Fruit fly (Drosophila melanogaster) whole organism, pupa: ENCODE results near the gene NUCB1.

Experiments
- CG13204 ChIP-seq: fragments of 200-800 bp; sonication (Bioruptor generic); optimal IDR thresholded peaks from 2 replicates; lab custom pipeline; 2018; ENCODE audit warnings: missing biosample characterization, mild to moderate bottlenecking, missing genetic modification characterization, moderate library complexity
- CG14655 ChIP-seq: fragments of 200-800 bp; sonication (Bioruptor generic); optimal IDR thresholded peaks from 3 replicates; lab custom pipeline; 2017; ENCODE audit warnings: mild to moderate bottlenecking, missing biosample characterization, missing genetic modification reagents, missing genetic modification characterization
- CG15710 ChIP-seq: fragments of 200-800 bp; sonication (Bioruptor generic); optimal IDR thresholded peaks from 2 replicates; lab custom pipeline; 2018; ENCODE audit warnings: missing biosample characterization, mild to moderate bottlenecking, missing genetic modification characterization, moderate library complexity
- CG17806 ChIP-seq: fragments of 200-800 bp; sonication (Bioruptor generic); optimal IDR thresholded peaks from 2 replicates; lab custom pipeline; 2018; ENCODE audit warnings: missing biosample characterization, mild to moderate bottlenecking, missing genetic modification characterization, moderate library complexity
- CG32121 ChIP-seq: fragments of 200-800 bp; sonication (Bioruptor generic); IDR thresholded peaks from 2 replicates; pipeline ENCODE4 v1.3.6; 2022; ENCODE audit warnings: missing biosample characterization, missing genetic modification characterization
- CG34367 ChIP-seq: fragments of 200-800 bp; sonication (Bioruptor generic); optimal IDR thresholded peaks from 2 replicates; lab custom pipeline; 2018; ENCODE audit warnings: missing biosample characterization, mild to moderate bottlenecking, missing genetic modification characterization
- CG4496 ChIP-seq: fragments of 200-800 bp; sonication (Bioruptor generic); IDR thresholded peaks from 3 replicates; pipeline ENCODE4 v1.3.6; 2022; ENCODE audit warnings: missing biosample characterization, missing genetic modification characterization
- CG8301 ChIP-seq: fragments of 200-800 bp; sonication (Bioruptor generic); optimal IDR thresholded peaks from 2 replicates; lab custom pipeline; 2018; ENCODE audit warnings: missing biosample characterization, mild to moderate bottlenecking, missing genetic modification characterization
- CG9948 ChIP-seq: fragments of 200-800 bp; sonication (Bioruptor generic); optimal IDR thresholded peaks from 2 replicates; lab custom pipeline; 2018; ENCODE audit warnings: missing biosample characterization, mild to moderate bottlenecking, missing genetic modification characterization, moderate library complexity
- D1 ChIP-seq: fragments of 200-800 bp; sonication (Bioruptor generic); optimal IDR thresholded peaks from 2 replicates; lab custom pipeline; 2018; ENCODE audit warnings: missing biosample characterization, mild to moderate bottlenecking, missing genetic modification characterization, moderate library complexity
- Pif1B ChIP-seq: fragments of 200-800 bp; sonication (Bioruptor generic); optimal IDR thresholded peaks from 3 replicates; lab custom pipeline; 2016; ENCODE audit warnings: missing biosample characterization, missing genetic modification characterization
- fd96Ca ChIP-seq: fragments of 200-800 bp; sonication (Bioruptor generic); IDR thresholded peaks from 3 replicates; pipeline ENCODE4 v1.3.6; 2022; ENCODE audit warnings: missing biosample characterization, missing genetic modification characterization
- gl ChIP-seq: fragments of 200-800 bp; sonication (Bioruptor generic); optimal IDR thresholded peaks from 2 replicates; lab custom pipeline; 2018; ENCODE audit warnings: missing biosample characterization, mild to moderate bottlenecking, missing genetic modification characterization
- rn ChIP-seq: fragments of 200-800 bp; sonication (Bioruptor generic); IDR thresholded peaks from 2 replicates; pipeline ENCODE4 v1.3.6; 2022; ENCODE audit warnings: missing biosample characterization, missing genetic modification characterization

dm6 chr3L:17820093-17820492 is 18.0 kb upstream of the NUCB1 start, which contains the start of gene Ir75b:
- TF ChIP-seq CG13204 (no peak), fd96Ca (GFP tag; lab: Robert Waterston, UW) (no peak), D1 (tag; lab: Kevin White, UChicago) (no peak), Pif1B (GFP tag; lab: Kevin White, UChicago) (no peak), rn (no peak), CG8301 (tag; lab: Kevin White, UChicago) (no peak), CG4496 (GFP tag; lab: Robert Waterston, UW) (no peak), CG32121 (GFP tag; lab: Robert Waterston, UW) (no peak), CG9948 (no peak), CG34367 (tag; lab: Kevin White, UChicago) (no peak), CG17806 (tag; lab: Kevin White, UChicago) (no peak), gl (tag; lab: Kevin White, UChicago) (no peak), CG14655 (GFP tag; lab: Kevin White, UChicago) (no peak), CG15710 (tag; lab: Kevin White, UChicago) (no peak)
